Fruit fly (Drosophila melanogaster): ENCODE data around the gene Gtpx.

Gene Gtpx

dm6 chr3L:3319992-3320732 lies 5.9 kb upstream of the Gtpx start (continued):
- no peak for TF ChIP-seq sob (GFP tag; IDR thresholded peaks at IDR 0.05)
- no peak for TF ChIP-seq CG18262 (tag; optimal IDR thresholded peaks at IDR 0.05)
- peak; percentile 31 for TF ChIP-seq org-1 (GFP tag; optimal IDR thresholded peaks at IDR 0.05)
- peak; percentile 6; the same call in 1 of the 4 replicates for TF ChIP-seq Gug (GFP tag; IDR thresholded peaks at IDR 0.05)
- peak in 1 of 2 experiments; percentile 58 for TF ChIP-seq Eip74EF (GFP tag; optimal IDR thresholded peaks at IDR 0.05)
- TF ChIP-seq CG2202 (tag; optimal IDR thresholded peaks at IDR 0.05), result no peak
- TF ChIP-seq Stat92E (GFP tag; optimal IDR thresholded peaks at IDR 0.05), result no peak
- TF ChIP-seq CG7786 (GFP tag; optimal IDR thresholded peaks at IDR 0.05), result no peak
- TF ChIP-seq pan (optimal IDR thresholded peaks at IDR 0.05), result no peak
- peak in 1 of 2 experiments; percentile 47 for TF ChIP-seq pan (GFP tag; optimal IDR thresholded peaks at IDR 0.05 in 1 of 2, IDR thresholded peaks at IDR 0.05 in 1 of 2)
- no peak for TF ChIP-seq fru (optimal IDR thresholded peaks at IDR 0.05)
- TF ChIP-seq dati (GFP tag; IDR thresholded peaks at IDR 0.05), result no peak
- TF ChIP-seq Deaf1 (tag; optimal IDR thresholded peaks at IDR 0.05), result no peak
- no peak for TF ChIP-seq otp (GFP tag; IDR thresholded peaks at IDR 0.05)
- TF ChIP-seq oc (tag; optimal IDR thresholded peaks at IDR 0.05), result no peak
- TF ChIP-seq aop (GFP tag; IDR thresholded peaks at IDR 0.05), result no peak
- no peak for TF ChIP-seq E2f1 (GFP tag; IDR thresholded peaks at IDR 0.05)
- no peak for TF ChIP-seq dm (GFP tag; optimal IDR thresholded peaks at IDR 0.05)
- TF ChIP-seq vvl (GFP tag; IDR thresholded peaks at IDR 0.05), result peak; percentile 24; the same call in 1 of the 2 replicates
- peak; percentile 12; the same call in 1 of the 2 replicates for TF ChIP-seq MBD-R2 (GFP tag; IDR thresholded peaks at IDR 0.05)
- TF ChIP-seq ken (GFP tag; IDR thresholded peaks at IDR 0.05), result no peak
- no peak for TF ChIP-seq CrebB (tag; optimal IDR thresholded peaks at IDR 0.05)
- TF ChIP-seq grau (tag; optimal IDR thresholded peaks at IDR 0.05), result peak; percentile 95
- peak; percentile 13; the same call in 1 of the 2 replicates for TF ChIP-seq stc (GFP tag; IDR thresholded peaks at IDR 0.05)
- TF ChIP-seq Elba2 (GFP tag; optimal IDR thresholded peaks at IDR 0.05), result no peak
- peak; percentile 14 for TF ChIP-seq CoRest (tag; optimal IDR thresholded peaks at IDR 0.05)
- TF ChIP-seq CG1792 (GFP tag; optimal IDR thresholded peaks at IDR 0.05), result no peak
- TF ChIP-seq CG10147 (GFP tag; optimal IDR thresholded peaks at IDR 0.05), result no peak
- no peak for TF ChIP-seq Fer2 (tag; optimal IDR thresholded peaks at IDR 0.05)
- no peak for TF ChIP-seq Chrac-16 (GFP tag; optimal IDR thresholded peaks at IDR 0.05)
- TF ChIP-seq sc (optimal IDR thresholded peaks at IDR 0.05), result no peak
- TF ChIP-seq sc (GFP tag; optimal IDR thresholded peaks at IDR 0.05), result no peak
- no peak for TF ChIP-seq CkIIα-i1 (GFP tag; IDR thresholded peaks at IDR 0.05)
- TF ChIP-seq scrt (GFP tag; optimal IDR thresholded peaks at IDR 0.05), result no peak
- TF ChIP-seq ap (GFP tag; IDR thresholded peaks at IDR 0.05), result no peak
- no peak for TF ChIP-seq CG34422 (GFP tag; IDR thresholded peaks at IDR 0.05)
- no peak for TF ChIP-seq CG8944 (GFP tag; optimal IDR thresholded peaks at IDR 0.05)
- TF ChIP-seq Ada2b (GFP tag; IDR thresholded peaks at IDR 0.05), result 0 out of 2 replicates have a peak, but pooled peaks have one; percentile 19
- no peak for TF ChIP-seq br (optimal IDR thresholded peaks at IDR 0.05)
- no peak for TF ChIP-seq CG4424 (GFP tag; optimal IDR thresholded peaks at IDR 0.05)
- no peak for TF ChIP-seq CG13775 (GFP tag; optimal IDR thresholded peaks at IDR 0.05)
- TF ChIP-seq CG10431 (GFP tag; optimal IDR thresholded peaks at IDR 0.05), result no peak
- TF ChIP-seq sna (GFP tag; IDR thresholded peaks at IDR 0.05; ENCODE audit: partially characterized antibody), result no peak
- no peak for TF ChIP-seq CG8478 (optimal IDR thresholded peaks at IDR 0.05)
- TF ChIP-seq CG11398 (GFP tag; optimal IDR thresholded peaks at IDR 0.05), result no peak
- TF ChIP-seq Bdp1 (GFP tag; optimal IDR thresholded peaks at IDR 0.05), result no peak
- TF ChIP-seq tio (GFP tag; optimal IDR thresholded peaks at IDR 0.05), result no peak
- no peak for TF ChIP-seq bowl (GFP tag; IDR thresholded peaks at IDR 0.05)
- TF ChIP-seq gt (GFP tag; IDR thresholded peaks at IDR 0.05), result no peak
- peak; percentile 66 for TF ChIP-seq CG32532 (GFP tag; IDR thresholded peaks at IDR 0.05)
- TF ChIP-seq CG31365 (tag; optimal IDR thresholded peaks at IDR 0.05), result no peak
- TF ChIP-seq btn (GFP tag; optimal IDR thresholded peaks at IDR 0.05), result no peak
